Worm (Caenorhabditis elegans): Measurements from ENCODE around the gene F23D12.3.
"Not testable (repeated sequence)": the region's sequence is repeated elsewhere in the genome, so short reads cannot be mapped to it uniquely, and the experiment has no call there.

DNA sequence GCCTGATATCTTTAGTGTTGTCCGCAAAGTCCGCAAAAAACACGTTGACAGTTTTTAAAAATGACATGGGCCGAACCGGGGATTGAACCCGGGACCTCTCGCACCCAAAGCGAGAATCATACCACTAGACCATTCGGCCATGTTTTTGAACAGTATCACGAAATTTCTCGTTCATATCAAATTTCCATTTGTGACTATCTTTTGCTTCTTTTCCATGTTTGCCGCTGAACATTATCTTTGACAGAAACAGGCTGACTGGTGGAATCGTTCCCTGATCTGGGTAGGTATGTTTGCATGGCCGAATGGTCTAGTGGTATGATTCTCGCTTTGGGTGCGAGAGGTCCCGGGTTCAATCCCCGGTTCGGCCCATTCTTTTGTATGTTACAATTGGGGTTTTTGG is 4.6 kb upstream of the F23D12.3 start:
- not testable (repeated sequence) for TF ChIP-seq him-1, dao-5 (tag; optimal IDR thresholded peaks at IDR 0.05)
- TF ChIP-seq W03F9.2 (tag; optimal IDR thresholded peaks at IDR 0.05) = peak; percentile 12
